Fruit fly (Drosophila melanogaster): ENCODE data around the gene CG10584.
A peak's percentile ranks its signal among the peaks of the same experiment; 100 is the strongest.

CG10584 gene

dm6 chr3L:21060189-21061070 is 29.3 kb upstream of the CG10584 start:
- TF ChIP-seq CG32006 (GFP tag; optimal IDR thresholded peaks at IDR 0.05) (peak; percentile 61), Sox102F (GFP tag; optimal IDR thresholded peaks at IDR 0.05) (peak; percentile 17), salr (GFP tag; optimal IDR thresholded peaks at IDR 0.05) (peak in 1 of 2 experiments; percentile 50), spab (GFP tag; optimal IDR thresholded peaks at IDR 0.05) (peak; percentile 9), dsx (GFP tag; optimal IDR thresholded peaks at IDR 0.05; ENCODE audit: poor library complexity, severe bottlenecking) (no peak), CG6276 (GFP tag; optimal IDR thresholded peaks at IDR 0.05) (no peak), Lpt (GFP tag; optimal IDR thresholded peaks at IDR 0.05) (peak; percentile 26), Smox (GFP tag; optimal IDR thresholded peaks at IDR 0.05) (peak; percentile 70), CG11294 (GFP tag; IDR thresholded peaks at IDR 0.05) (no peak), Gug (GFP tag; IDR thresholded peaks at IDR 0.05) (no peak; the same call in 1 of the 2 replicates), Ets21C (GFP tag; optimal IDR thresholded peaks at IDR 0.05) (peak; percentile 20), CG11902 (GFP tag; optimal IDR thresholded peaks at IDR 0.05) (peak; percentile 0), CG1621 (tag; optimal IDR thresholded peaks at IDR 0.05) (no peak), Hr39 (GFP tag; optimal IDR thresholded peaks at IDR 0.05) (peak; percentile 54), fkh (GFP tag; optimal IDR thresholded peaks at IDR 0.05) (no peak), CG6792 (GFP tag; optimal IDR thresholded peaks at IDR 0.05) (peak; percentile 39), CG10631 (GFP tag; optimal IDR thresholded peaks at IDR 0.05) (peak; percentile 54), pdm3 (GFP tag; optimal IDR thresholded peaks at IDR 0.05) (peak; percentile 58), eg (GFP tag; IDR thresholded peaks at IDR 0.05) (peak; percentile 44; the same call in 2 of the 3 replicates), svp (GFP tag) (no peak), CG6163 (GFP tag; IDR thresholded peaks at IDR 0.05) (no peak), fd59A (GFP tag; optimal IDR thresholded peaks at IDR 0.05) (no peak), Eip93F (GFP tag; optimal IDR thresholded peaks at IDR 0.05) (no peak), OdsH (GFP tag; optimal IDR thresholded peaks at IDR 0.05) (peak; percentile 59), CG6854 (GFP tag; optimal IDR thresholded peaks at IDR 0.05) (peak; percentile 45), Met (GFP tag; optimal IDR thresholded peaks at IDR 0.05) (peak; percentile 74), CG8119 (GFP tag; IDR thresholded peaks at IDR 0.05) (peak; percentile 65), net (GFP tag; optimal IDR thresholded peaks at IDR 0.05) (peak; percentile 49), Blimp-1 (GFP tag; optimal IDR thresholded peaks at IDR 0.05) (peak; percentile 1), ss (GFP tag; optimal IDR thresholded peaks at IDR 0.05) (peak in 1 of 2 experiments; percentile 37), dac (GFP tag; optimal IDR thresholded peaks at IDR 0.05) (no peak), CG3032 (tag; optimal IDR thresholded peaks at IDR 0.05) (peak; percentile 17), lz (GFP tag; optimal IDR thresholded peaks at IDR 0.05) (peak; percentile 55), CG10669 (GFP tag; optimal IDR thresholded peaks at IDR 0.05) (peak; percentile 40), CG8632 (GFP tag; optimal IDR thresholded peaks at IDR 0.05) (peak; percentile 58), Sox14 (GFP tag; optimal IDR thresholded peaks at IDR 0.05) (peak; percentile 22), CG9139 (GFP tag; optimal IDR thresholded peaks at IDR 0.05) (no peak), CG16779 (tag; optimal IDR thresholded peaks at IDR 0.05) (peak; percentile 6), acj6 (GFP tag; optimal IDR thresholded peaks at IDR 0.05) (peak; percentile 56), cyc (GFP tag; optimal IDR thresholded peaks at IDR 0.05) (peak; percentile 44), Eip78C (GFP tag) (peak; percentile 89), CG6808 (GFP tag; optimal IDR thresholded peaks at IDR 0.05) (no peak), CG15336 (GFP tag; IDR thresholded peaks at IDR 0.05) (peak; percentile 56), Hr4 (GFP tag; optimal IDR thresholded peaks at IDR 0.05) (peak; percentile 71), Ets96B (tag; optimal IDR thresholded peaks at IDR 0.05) (peak; percentile 12), vri (GFP tag; optimal IDR thresholded peaks at IDR 0.05) (no peak), esn (GFP tag; optimal IDR thresholded peaks at IDR 0.05) (peak; percentile 73), Hr38 (GFP tag; optimal IDR thresholded peaks at IDR 0.05) (no peak), fd85E (GFP tag; optimal IDR thresholded peaks at IDR 0.05) (no peak), topi (GFP tag; optimal IDR thresholded peaks at IDR 0.05) (peak; percentile 64)
